Fruit fly (Drosophila melanogaster) whole organism, embryonic: ENCODE measurements around the gene Sirup.

Experiments used
- Bdp1 ChIP-seq: fragments of 200-800 bp; sonication (Bioruptor generic); optimal IDR thresholded peaks from 3 replicates; lab custom pipeline; 2016; ENCODE audit warnings: missing biosample characterization, missing genetic modification characterization
- Blimp-1 ChIP-seq: fragments of 200-800 bp; sonication (Bioruptor generic); optimal IDR thresholded peaks from 3 replicates; lab custom pipeline; 2018; ENCODE audit warnings: missing biosample characterization, missing genetic modification characterization, mild to moderate bottlenecking, moderate library complexity, missing genetic modification reagents
- BtbVII ChIP-seq: fragments of 200-800 bp; sonication (Bioruptor generic); optimal IDR thresholded peaks from 3 replicates; lab custom pipeline; 2017; ENCODE audit warnings: missing biosample characterization, mild to moderate bottlenecking, missing genetic modification characterization
- CG11085 ChIP-seq: fragments of 200-800 bp; sonication (Bioruptor generic); IDR thresholded peaks from 2 replicates; pipeline ENCODE4 v1.3.6; 2022; ENCODE audit warnings: missing biosample characterization, missing genetic modification characterization
- CG11093 ChIP-seq: fragments of 200-800 bp; sonication (Bioruptor generic); IDR thresholded peaks from 3 replicates; pipeline ENCODE4 v1.3.6; 2022; ENCODE audit warnings: missing biosample characterization, missing genetic modification characterization
- CG12104 ChIP-seq: fragments of 200-800 bp; sonication (Bioruptor generic); optimal IDR thresholded peaks from 3 replicates; lab custom pipeline; 2016; ENCODE audit warnings: missing biosample characterization, missing genetic modification characterization
- CG15011 ChIP-seq: fragments of 200-800 bp; sonication (Bioruptor generic); optimal IDR thresholded peaks from 3 replicates; lab custom pipeline; 2018; ENCODE audit warnings: missing biosample characterization, mild to moderate bottlenecking, missing genetic modification characterization
- CG18619 ChIP-seq: fragments of 200-800 bp; sonication (Bioruptor generic); optimal IDR thresholded peaks from 3 replicates; lab custom pipeline; 2017; ENCODE audit warnings: missing biosample characterization, mild to moderate bottlenecking, missing genetic modification characterization
- CG31365 ChIP-seq: fragments of 200-800 bp; sonication (Bioruptor generic); optimal IDR thresholded peaks from 2 replicates; lab custom pipeline; 2018; ENCODE audit warnings: missing biosample characterization, mild to moderate bottlenecking, missing genetic modification characterization
- CG3995 ChIP-seq: fragments of 200-800 bp; sonication (Bioruptor generic); optimal IDR thresholded peaks from 3 replicates; lab custom pipeline; 2016; ENCODE audit warnings: missing biosample characterization, missing genetic modification characterization
- CG4730 ChIP-seq: fragments of 200-800 bp; sonication (Bioruptor generic); IDR thresholded peaks from 2 replicates; pipeline ENCODE4 v1.3.6; 2022; ENCODE audit warnings: missing biosample characterization, missing genetic modification characterization
- CG4820 ChIP-seq: fragments of 200-800 bp; sonication (Bioruptor generic); optimal IDR thresholded peaks from 3 replicates; lab custom pipeline; 2016; ENCODE audit warnings: missing biosample characterization, missing genetic modification characterization
- CG6654 ChIP-seq: fragments of 200-800 bp; sonication (Bioruptor generic); optimal IDR thresholded peaks from 2 replicates; lab custom pipeline; 2017; ENCODE audit warnings: missing biosample characterization, mild to moderate bottlenecking, missing genetic modification characterization
- CG6854 ChIP-seq: fragments of 200-800 bp; sonication (Bioruptor generic); optimal IDR thresholded peaks from 3 replicates; lab custom pipeline; 2017; ENCODE audit warnings: missing biosample characterization, mild to moderate bottlenecking, missing genetic modification characterization
- CG8478 ChIP-seq: fragments of >200 bp; optimal IDR thresholded peaks from 2 replicates; lab custom pipeline; 2018
- CG9727 ChIP-seq: fragments of 200-800 bp; sonication (Bioruptor generic); optimal IDR thresholded peaks from 3 replicates; lab custom pipeline; 2017; ENCODE audit warnings: missing biosample characterization, mild to moderate bottlenecking, missing genetic modification characterization
- Camta ChIP-seq: fragments of 200-800 bp; sonication (Bioruptor generic); optimal IDR thresholded peaks from 2 replicates; lab custom pipeline; 2016; ENCODE audit warnings: missing biosample characterization, missing genetic modification characterization
- CrebB ChIP-seq: fragments of 200-800 bp; sonication (Bioruptor generic); optimal IDR thresholded peaks from 3 replicates; lab custom pipeline; 2018; ENCODE audit warnings: missing biosample characterization, mild to moderate bottlenecking, missing genetic modification characterization
- D ChIP-seq, 2 experiments: fragments of 200-800 bp in 1 of 2; fragments of >200 bp in 1 of 2; sonication (Bioruptor generic) in 1 of 2; optimal IDR thresholded peaks; 2 replicates in 1 of 2; 3 replicates in 1 of 2; lab custom pipeline; 2017; ENCODE audit warnings: mild to moderate bottlenecking in 1 of 2, missing biosample characterization in 1 of 2, missing genetic modification characterization in 1 of 2, missing genetic modification reagents in 1 of 2
- Dbx ChIP-seq: fragments of 200-800 bp; sonication (Bioruptor generic); IDR thresholded peaks from 3 replicates; pipeline ENCODE4 v1.3.6; 2022; ENCODE audit warnings: missing biosample characterization, missing genetic modification characterization
- Gsc ChIP-seq: fragments of 200-800 bp; sonication (Bioruptor generic); IDR thresholded peaks from 2 replicates; pipeline ENCODE4 v1.3.6; 2022; ENCODE audit warnings: missing biosample characterization, missing genetic modification characterization
- HHEX ChIP-seq: fragments of 200-800 bp; sonication (Bioruptor generic); optimal IDR thresholded peaks from 3 replicates; lab custom pipeline; 2017; ENCODE audit warnings: missing biosample characterization, mild to moderate bottlenecking, missing genetic modification characterization, missing genetic modification reagents
- HLH54F ChIP-seq: fragments of 200-800 bp; sonication (Bioruptor generic); optimal IDR thresholded peaks from 3 replicates; lab custom pipeline; 2016; ENCODE audit warnings: missing biosample characterization, missing genetic modification characterization
- Hmx ChIP-seq: fragments of 200-800 bp; sonication (Bioruptor generic); optimal IDR thresholded peaks from 2 replicates; lab custom pipeline; 2016; ENCODE audit warnings: missing biosample characterization, missing genetic modification characterization
- MESR4 ChIP-seq: fragments of 200-800 bp; sonication (Bioruptor generic); optimal IDR thresholded peaks from 2 replicates; lab custom pipeline; 2018; ENCODE audit warnings: missing biosample characterization, mild to moderate bottlenecking, missing genetic modification characterization, moderate library complexity
- Mrtf ChIP-seq: fragments of 200-800 bp; sonication (Bioruptor generic); IDR thresholded peaks from 3 replicates; pipeline ENCODE4 v1.3.6; 2022; ENCODE audit warnings: missing biosample characterization, missing genetic modification characterization
- Ravus ChIP-seq: fragments of 200-800 bp; sonication (Bioruptor generic); IDR thresholded peaks from 2 replicates; pipeline ENCODE4 v1.3.6; 2022; ENCODE audit warnings: missing biosample characterization, missing genetic modification characterization
- Side ChIP-seq: fragments of 200-800 bp; sonication (Bioruptor generic); optimal IDR thresholded peaks from 2 replicates; lab custom pipeline; 2016; ENCODE audit warnings: missing biosample characterization, missing genetic modification characterization
- ap ChIP-seq: fragments of 200-800 bp; sonication (Bioruptor generic); IDR thresholded peaks from 2 replicates; pipeline ENCODE4 v1.3.6; 2022; ENCODE audit warnings: missing biosample characterization, missing genetic modification characterization
- ara ChIP-seq: fragments of 200-800 bp; sonication (Bioruptor generic); IDR thresholded peaks from 2 replicates; pipeline ENCODE4 v1.3.6; 2022; ENCODE audit warnings: missing biosample characterization, missing genetic modification characterization
- az2 ChIP-seq: fragments of 200-800 bp; sonication (Bioruptor generic); optimal IDR thresholded peaks from 3 replicates; lab custom pipeline; 2016; ENCODE audit warnings: missing biosample characterization, missing genetic modification characterization
- bab2 ChIP-seq: fragments of 200-800 bp; sonication (Bioruptor generic); optimal IDR thresholded peaks from 2 replicates; lab custom pipeline; 2016; ENCODE audit warnings: missing biosample characterization, missing genetic modification characterization
- dmrt11E ChIP-seq: fragments of 200-800 bp; sonication (Bioruptor generic); optimal IDR thresholded peaks from 3 replicates; lab custom pipeline; 2018; ENCODE audit warnings: missing biosample characterization, mild to moderate bottlenecking, missing genetic modification characterization, moderate library complexity
- dmrt99B ChIP-seq: fragments of 200-800 bp; sonication (Bioruptor generic); optimal IDR thresholded peaks from 2 replicates; lab custom pipeline; 2018; ENCODE audit warnings: missing biosample characterization, mild to moderate bottlenecking, missing genetic modification characterization, moderate library complexity
- grn ChIP-seq: fragments of 200-800 bp; sonication (Bioruptor generic); optimal IDR thresholded peaks from 3 replicates; lab custom pipeline; 2017; ENCODE audit warnings: missing biosample characterization, missing genetic modification characterization
- gro ChIP-seq: fragments of 200-800 bp; sonication (Bioruptor generic); optimal IDR thresholded peaks from 2 replicates; lab custom pipeline; 2016; ENCODE audit warnings: missing biosample characterization, missing genetic modification characterization
- gsb ChIP-seq: fragments of 200-800 bp; sonication (Bioruptor generic); IDR thresholded peaks from 2 replicates; pipeline ENCODE4 v1.3.6; 2022; ENCODE audit warnings: missing biosample characterization, missing genetic modification characterization
- insv ChIP-seq, 2 experiments: fragments of 200-800 bp; sonication (Bioruptor generic); optimal IDR thresholded peaks; 3 replicates each; lab custom pipeline; 2016 to 2018; ENCODE audit warnings: missing biosample characterization in 2 of 2, missing genetic modification characterization in 2 of 2
- klu ChIP-seq: fragments of 200-800 bp; sonication (Bioruptor generic); IDR thresholded peaks from 2 replicates; pipeline ENCODE4 v1.3.6; 2022; ENCODE audit warnings: missing biosample characterization, missing genetic modification characterization
- lab ChIP-seq: fragments of 200-800 bp; sonication (Bioruptor generic); optimal IDR thresholded peaks from 3 replicates; lab custom pipeline; 2017; ENCODE audit warnings: missing biosample characterization, missing genetic modification characterization, mild to moderate bottlenecking, moderate library complexity, missing genetic modification reagents
- mld ChIP-seq: fragments of 200-800 bp; sonication (Bioruptor generic); IDR thresholded peaks from 3 replicates; pipeline ENCODE4 v1.3.6; 2022; ENCODE audit warnings: missing biosample characterization, missing genetic modification characterization; ENCODE audit not compliant: partially characterized antibody
- pan ChIP-seq, 4 experiments: fragments of >200 bp in 3 of 4; fragments of 200-800 bp in 1 of 4; sonication (Bioruptor generic) in 1 of 4; optimal IDR thresholded peaks in 3 of 4; IDR thresholded peaks in 1 of 4; 2 replicates each; pipeline versions ENCODE4 v1.3.6 to Lab custom; 2017 to 2022; ENCODE audit warnings: missing biosample characterization in 2 of 4, missing genetic modification characterization in 2 of 4, mixed read lengths in 1 of 4
- peb ChIP-seq: fragments of 200-800 bp; sonication (Bioruptor generic); IDR thresholded peaks from 2 replicates; pipeline ENCODE4 v1.3.6; 2022; ENCODE audit warnings: missing biosample characterization, missing genetic modification characterization
- pita ChIP-seq: fragments of 200-800 bp; sonication (Bioruptor generic); optimal IDR thresholded peaks from 2 replicates; lab custom pipeline; 2017; ENCODE audit warnings: missing biosample characterization, mild to moderate bottlenecking, missing genetic modification characterization
- scrt ChIP-seq: fragments of 200-800 bp; sonication (Bioruptor generic); optimal IDR thresholded peaks from 2 replicates; lab custom pipeline; 2018; ENCODE audit warnings: missing biosample characterization, mild to moderate bottlenecking, missing genetic modification characterization, moderate library complexity
- sens-2 ChIP-seq: fragments of 200-800 bp; sonication (Bioruptor generic); IDR thresholded peaks from 2 replicates; pipeline ENCODE4 v1.3.6; 2022; ENCODE audit warnings: missing biosample characterization, missing genetic modification characterization
- twi ChIP-seq: fragments of 200-800 bp; optimal IDR thresholded peaks from 2 replicates; lab custom pipeline; 2019; ENCODE audit warnings: missing biosample characterization, mild to moderate bottlenecking, missing genetic modification characterization, moderate library complexity
- zf30C ChIP-seq: fragments of 200-800 bp; sonication (Bioruptor generic); optimal IDR thresholded peaks from 3 replicates; lab custom pipeline; 2018; ENCODE audit warnings: missing biosample characterization, mild to moderate bottlenecking, missing genetic modification characterization
- zfh2 ChIP-seq: fragments of 200-800 bp; sonication (Bioruptor generic); optimal IDR thresholded peaks from 2 replicates; lab custom pipeline; 2016; ENCODE audit warnings: missing biosample characterization, missing genetic modification characterization

Sirup gene

dm6 chr2L:7957068-7957868 lies 41.4 kb upstream of the Sirup start (continued):
- TF ChIP-seq peb (GFP tag; lab: Robert Waterston, UW) = no peak
- TF ChIP-seq pan (optimal IDR thresholded peaks at IDR 0.05; lab: Kevin White, UChicago) = no peak
- peak in 1 of 2 experiments; percentile 18 for TF ChIP-seq pan (GFP tag; optimal IDR thresholded peaks at IDR 0.05 in 1 of 2, IDR thresholded peaks at IDR 0.05 in 1 of 2)
- peak; percentile 70 for TF ChIP-seq ap (GFP tag; lab: Robert Waterston, UW)
- peak; percentile 54 for TF ChIP-seq HLH54F (GFP tag; lab: Kevin White, UChicago)
- no peak for TF ChIP-seq CG4820 (GFP tag; lab: Kevin White, UChicago)
- TF ChIP-seq az2 (GFP tag; lab: Kevin White, UChicago) = peak; percentile 50
- TF ChIP-seq Side (GFP tag; lab: Kevin White, UChicago) = no peak
- TF ChIP-seq HHEX (GFP tag; lab: Kevin White, UChicago) = peak; percentile 30
- TF ChIP-seq Ravus (GFP tag; lab: Robert Waterston, UW) = no peak
- TF ChIP-seq gsb (GFP tag; lab: Robert Waterston, UW) = no peak
- no peak for TF ChIP-seq D (optimal IDR thresholded peaks at IDR 0.05; lab: Kevin White, UChicago)
- TF ChIP-seq D (GFP tag; optimal IDR thresholded peaks at IDR 0.05; lab: Kevin White, UChicago) = peak; percentile 34
- no peak for TF ChIP-seq CG4730
- TF ChIP-seq Mrtf (GFP tag; lab: Robert Waterston, UW) = 0 out of 3 replicates have a peak, but pooled peaks have one; percentile 10
- TF ChIP-seq twi (tag; lab: Kevin White, UChicago) = peak; percentile 26
- TF ChIP-seq sens-2 (GFP tag; lab: Robert Waterston, UW) = no peak; the same call in 1 of the 2 replicates
- no peak for TF ChIP-seq MESR4 (GFP tag; lab: Kevin White, UChicago)
- TF ChIP-seq dmrt11E = peak; percentile 0
- TF ChIP-seq zfh2 (GFP tag; lab: Kevin White, UChicago) = no peak
- TF ChIP-seq insv (GFP tag; optimal IDR thresholded peaks at IDR 0.05; lab: Kevin White, UChicago) = no peak
- TF ChIP-seq lab (GFP tag; lab: Kevin White, UChicago) = peak; percentile 10
- 0 out of 2 replicates have a peak, but pooled peaks have one; percentile 20 for TF ChIP-seq klu
- no peak for TF ChIP-seq scrt
- TF ChIP-seq CG8478 = no peak
- no peak for TF ChIP-seq gro (GFP tag; lab: Kevin White, UChicago)
- no peak for TF ChIP-seq Hmx (GFP tag; lab: Kevin White, UChicago)
- TF ChIP-seq mld (GFP tag; lab: Robert Waterston, UW) = no peak
- peak; percentile 7 for TF ChIP-seq CG15011 (GFP tag; lab: Kevin White, UChicago)
- TF ChIP-seq ara = no peak
- TF ChIP-seq CG11093 (GFP tag; lab: Robert Waterston, UW) = peak; percentile 49; the same call in 1 of the 3 replicates
- peak; percentile 70 for TF ChIP-seq CG18619
- TF ChIP-seq dmrt99B = peak; percentile 79
- peak; percentile 24 for TF ChIP-seq BtbVII
- TF ChIP-seq CG6654 (GFP tag; lab: Kevin White, UChicago) = no peak
- TF ChIP-seq CG31365 = no peak
- TF ChIP-seq CG3995 (GFP tag; lab: Kevin White, UChicago) = no peak
- peak; percentile 9 for TF ChIP-seq Blimp-1 (GFP tag; lab: Kevin White, UChicago)
- TF ChIP-seq grn (GFP tag; lab: Kevin White, UChicago) = no peak
- TF ChIP-seq Camta = peak; percentile 5
- TF ChIP-seq Dbx (GFP tag; lab: Robert Waterston, UW) = peak; percentile 38; the same call in 1 of the 3 replicates
- peak; percentile 39 for TF ChIP-seq CG9727 (GFP tag; lab: Kevin White, UChicago)
- TF ChIP-seq CG6854 (GFP tag; lab: Kevin White, UChicago) = peak; percentile 42
- no peak for TF ChIP-seq CrebB
- TF ChIP-seq pita (GFP tag; lab: Kevin White, UChicago) = no peak
- TF ChIP-seq zf30C (GFP tag; lab: Kevin White, UChicago) = no peak
- no peak for TF ChIP-seq Gsc (GFP tag; lab: Robert Waterston, UW)
- no peak for TF ChIP-seq CG11085 (GFP tag; lab: Robert Waterston, UW)
- peak; percentile 19 for TF ChIP-seq CG12104 (GFP tag; lab: Kevin White, UChicago)
- peak; percentile 5 for TF ChIP-seq Bdp1 (GFP tag; lab: Kevin White, UChicago)
- TF ChIP-seq bab2 (GFP tag; lab: Kevin White, UChicago) = no peak
